Worm (Caenorhabditis elegans) whole organism, L3 larva: ENCODE measurements around the gene elli-1.

Experiments used
- ZK546.5 ChIP-seq: sonication (generic microtip); optimal IDR thresholded peaks from 2 replicates; lab custom pipeline; 2017; ENCODE audit warnings: missing biosample characterization, missing genetic modification characterization
- elt-1 ChIP-seq: fragments of 150-350 bp; optimal IDR thresholded peaks from 2 replicates; lab custom pipeline; 2014; ENCODE audit warnings: missing biosample characterization, missing genetic modification characterization
- nhr-25 ChIP-seq: sonication (generic microtip); optimal IDR thresholded peaks from 2 replicates; lab custom pipeline; 2017; ENCODE audit warnings: missing biosample characterization, missing genetic modification characterization

- TF ChIP-seq elt-1 (tag; lab: Kevin White, UChicago), result no peak
- TF ChIP-seq ZK546.5 (tag; lab: Kevin White, UChicago), result no peak
- no peak for TF ChIP-seq nhr-25 (tag; lab: Kevin White, UChicago)
These were observed 14.7 kb downstream of the elli-1 start, which contains the start of gene mrps-33 for ce11 chrIV:8739926-8740325.
